Worm (Caenorhabditis elegans): Measurements from ENCODE around the gene str-96.

- no peak for TF ChIP-seq ets-7 (tag; optimal IDR thresholded peaks at IDR 0.05)
- no peak for TF ChIP-seq ama-1 (optimal IDR thresholded peaks at IDR 0.05)
- TF ChIP-seq hnd-1 (tag; optimal IDR thresholded peaks at IDR 0.05), result no peak
- no peak for TF ChIP-seq sea-1 (GFP tag; conservative IDR thresholded peaks at IDR 0.05)
- TF ChIP-seq hmbx-1 (tag; optimal IDR thresholded peaks at IDR 0.05), result no peak
- no peak for TF ChIP-seq B0310.2 (tag; optimal IDR thresholded peaks at IDR 0.05)
- TF ChIP-seq tra-4 (tag; optimal IDR thresholded peaks at IDR 0.05), result no peak
- TF ChIP-seq aly-1 (tag; optimal IDR thresholded peaks at IDR 0.05), result no peak
- TF ChIP-seq hmg-4 (GFP tag; optimal IDR thresholded peaks at IDR 0.05), result no peak
- TF ChIP-seq F13C5.2 (tag; optimal IDR thresholded peaks at IDR 0.05), result no peak
- TF ChIP-seq tbx-37 (GFP tag; conservative IDR thresholded peaks at IDR 0.05), result no peak
- TF ChIP-seq flt-1 (GFP tag; IDR thresholded peaks at IDR 0.05), result no peak
- TF ChIP-seq tbx-11 (GFP tag; IDR thresholded peaks at IDR 0.05), result no peak
- TF ChIP-seq ceh-13 (GFP tag; optimal IDR thresholded peaks at IDR 0.05), result no peak
These were observed 41.7 kb downstream of the str-96 start, which contains the start of gene srbc-76 for ce11 chrV:15252082-15252481.
